Fruit fly (Drosophila melanogaster) S2 (cell line): ENCODE measurements around the gene sol.

Source experiments
- CG8478 ChIP-seq: fragments of >200 bp; optimal IDR thresholded peaks from 2 replicates; lab custom pipeline; 2018
- CTCF ChIP-seq, 2 experiments: fragments of >200 bp; optimal IDR thresholded peaks; 2 replicates each; lab custom pipeline; 2018

DNA sequence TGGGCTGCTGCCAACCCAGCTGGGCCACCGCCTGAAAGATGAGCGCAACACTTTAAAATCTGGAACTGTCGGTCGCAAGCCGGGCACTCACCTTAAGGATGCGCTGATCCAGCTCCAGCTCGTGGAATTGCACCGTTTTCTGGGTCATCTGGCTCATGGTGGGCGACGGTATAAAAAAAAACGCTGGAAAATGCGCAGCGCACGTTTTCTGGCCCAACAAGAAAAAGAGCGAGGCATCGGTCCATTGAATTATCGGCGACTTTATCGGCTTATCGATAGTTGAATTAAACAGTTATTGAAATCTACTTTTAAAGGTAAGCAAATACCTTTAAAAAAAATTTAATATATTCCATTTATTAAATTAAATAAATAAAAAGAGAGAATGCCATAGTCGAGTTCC, 37.6 kb downstream of the sol start, which contains the start of gene Ddx56:
- TF ChIP-seq CG8478 (no peak), CTCF (optimal IDR thresholded peaks at IDR 0.05; lab: Kevin White, UChicago) (no peak)
